Worm (Caenorhabditis elegans) whole organism, young adult: ENCODE measurements around the gene F32H5.3.

Experiments used
- fkh-3 ChIP-seq: sonication (generic microtip); optimal IDR thresholded peaks from 2 replicates; lab custom pipeline; 2016; ENCODE audit warnings: mild to moderate bottlenecking, missing genetic modification characterization, missing compliant biosample characterization

Gene F32H5.3

DNA sequence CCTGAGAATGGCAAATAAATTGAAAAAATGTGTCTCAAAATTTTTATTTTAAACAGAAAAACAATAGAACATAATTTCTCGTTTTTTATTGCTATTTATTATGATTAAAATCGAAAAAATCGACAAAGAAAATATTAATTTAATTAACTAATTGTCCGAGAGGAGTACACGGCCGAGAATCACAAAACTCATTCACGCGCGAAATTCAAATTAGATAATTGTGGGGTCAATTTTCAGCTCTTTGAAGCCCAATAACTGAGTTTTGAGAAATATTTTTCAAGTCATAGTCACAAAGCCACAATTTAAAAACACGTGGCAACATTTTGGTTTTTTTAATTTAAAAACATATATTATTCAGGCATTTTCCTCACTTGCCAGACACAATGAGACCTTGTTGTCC, 50.0 kb downstream of the F32H5.3 start (continued):
- no peak for TF ChIP-seq fkh-3 (tag; lab: Kevin White, UChicago)
